Worm (Caenorhabditis elegans) whole organism, young adult: ENCODE data around the gene wrt-5.

Source experiments
- B0336.3 ChIP-seq: fragments of 200-800 bp; sonication (Bioruptor generic); IDR thresholded peaks from 2 replicates; pipeline ENCODE4 v1.3.6; 2022; ENCODE audit warnings: missing genetic modification characterization, missing compliant biosample characterization
- D2030.7 ChIP-seq: fragments of 200-800 bp; sonication (Bioruptor generic); IDR thresholded peaks from 2 replicates; pipeline ENCODE4 v1.3.6; 2022; ENCODE audit warnings: missing genetic modification reagents, missing genetic modification characterization, missing compliant biosample characterization
- F22D6.2 ChIP-seq: sonication (generic microtip); optimal IDR thresholded peaks from 2 replicates; lab custom pipeline; 2016; ENCODE audit warnings: mild to moderate bottlenecking, missing genetic modification characterization, missing compliant biosample characterization
- F33H1.4 ChIP-seq: fragments of 200-800 bp; sonication (Bioruptor generic); IDR thresholded peaks from 2 replicates; pipeline ENCODE4 v1.3.6; 2022; ENCODE audit warnings: missing genetic modification reagents, missing genetic modification characterization, missing compliant biosample characterization
- F49E8.2 ChIP-seq: sonication (generic microtip); optimal IDR thresholded peaks from 3 replicates; lab custom pipeline; 2017; ENCODE audit warnings: missing genetic modification characterization, mild to moderate bottlenecking, missing compliant biosample characterization, antibody characterized with exemption, moderate library complexity; ENCODE audit not compliant: insufficient read depth
- F55B11.4 ChIP-seq: sonication (generic microtip); optimal IDR thresholded peaks from 2 replicates; lab custom pipeline; 2016; ENCODE audit warnings: missing compliant biosample characterization, missing genetic modification characterization, borderline replicate concordance; ENCODE audit not compliant: insufficient read depth
- K11D2.4 ChIP-seq: fragments of 200-800 bp; sonication (Bioruptor generic); IDR thresholded peaks from 2 replicates; pipeline ENCODE4 v1.3.6; 2022; ENCODE audit warnings: missing genetic modification reagents, missing genetic modification characterization, missing compliant biosample characterization
- Y67H2A.10 ChIP-seq: fragments of 200-800 bp; sonication (Bioruptor generic); conservative IDR thresholded peaks from 2 replicates; pipeline ENCODE4 v1.3.6; 2022; ENCODE audit warnings: missing genetic modification reagents, missing genetic modification characterization, missing compliant biosample characterization
- ZK185.1 ChIP-seq: sonication (generic microtip); optimal IDR thresholded peaks from 2 replicates; lab custom pipeline; 2016; ENCODE audit warnings: mild to moderate bottlenecking, missing genetic modification characterization, missing compliant biosample characterization; ENCODE audit not compliant: poor library complexity, severe bottlenecking
- aptf-3 ChIP-seq: fragments of 200-800 bp; sonication (Bioruptor generic); IDR thresholded peaks from 2 replicates; pipeline ENCODE4 v1.3.6; 2022; ENCODE audit warnings: missing genetic modification characterization, missing compliant biosample characterization
- atf-7 ChIP-seq: sonication (generic microtip); optimal IDR thresholded peaks from 2 replicates; lab custom pipeline; 2017; ENCODE audit warnings: mild to moderate bottlenecking, missing genetic modification characterization, missing compliant biosample characterization
- attf-6 ChIP-seq: fragments of 200-800 bp; sonication (Bioruptor generic); IDR thresholded peaks from 2 replicates; pipeline ENCODE4 v1.3.6; 2022; ENCODE audit warnings: missing genetic modification reagents, missing genetic modification characterization, missing compliant biosample characterization
- cebp-2 ChIP-seq: fragments of 200-800 bp; sonication (Bioruptor generic); IDR thresholded peaks from 2 replicates; pipeline ENCODE4 v1.3.6; 2022; ENCODE audit warnings: missing genetic modification characterization, missing compliant biosample characterization
- ceh-27 ChIP-seq: fragments of 200-800 bp; sonication (Bioruptor generic); optimal IDR thresholded peaks from 2 replicates; lab custom pipeline; 2018; ENCODE audit warnings: mild to moderate bottlenecking, missing genetic modification characterization, moderate library complexity, missing compliant biosample characterization
- ceh-40 ChIP-seq: fragments of 200-800 bp; sonication (Bioruptor generic); IDR thresholded peaks from 2 replicates; pipeline ENCODE4 v1.3.6; 2022; ENCODE audit warnings: missing genetic modification characterization, missing compliant biosample characterization
- ceh-91 ChIP-seq: fragments of 200-800 bp; sonication (Bioruptor generic); IDR thresholded peaks from 2 replicates; pipeline ENCODE4 v1.3.6; 2022; ENCODE audit warnings: missing genetic modification reagents, missing genetic modification characterization, missing compliant biosample characterization
- die-1 ChIP-seq: sonication (generic microtip); optimal IDR thresholded peaks from 2 replicates; lab custom pipeline; 2016; ENCODE audit warnings: missing genotype, mild to moderate bottlenecking, missing genetic modification characterization, missing compliant biosample characterization
- dpl-1 ChIP-seq: fragments of 150-350 bp; optimal IDR thresholded peaks from 2 replicates; lab custom pipeline; 2014; ENCODE audit warnings: missing biosample characterization, missing genetic modification reagents, missing genetic modification characterization
- egl-18 ChIP-seq: fragments of 200-800 bp; sonication (Bioruptor generic); IDR thresholded peaks from 2 replicates; pipeline ENCODE4 v1.3.6; 2022; ENCODE audit warnings: missing genetic modification reagents, missing genetic modification characterization, missing compliant biosample characterization
- egl-44 ChIP-seq: fragments of 200-800 bp; sonication (Bioruptor generic); IDR thresholded peaks from 2 replicates; pipeline ENCODE4 v1.3.6; 2022; ENCODE audit warnings: missing genetic modification reagents, missing genetic modification characterization, missing compliant biosample characterization
- egrh-3 ChIP-seq: fragments of 200-800 bp; sonication (Bioruptor generic); IDR thresholded peaks from 2 replicates; pipeline ENCODE4 v1.3.6; 2022; ENCODE audit warnings: missing genetic modification reagents, missing genetic modification characterization, missing compliant biosample characterization
- ekl-4 ChIP-seq: fragments of 200-800 bp; sonication (Bioruptor generic); IDR thresholded peaks from 2 replicates; pipeline ENCODE4 v1.3.6; 2022; ENCODE audit warnings: missing genetic modification reagents, missing genetic modification characterization, missing compliant biosample characterization
- ets-4 ChIP-seq: fragments of 200-800 bp; sonication (Bioruptor generic); optimal IDR thresholded peaks from 2 replicates; lab custom pipeline; 2018; ENCODE audit warnings: mild to moderate bottlenecking, missing genetic modification characterization, missing compliant biosample characterization
- hlh-26 ChIP-seq: fragments of 200-800 bp; sonication (Bioruptor generic); conservative IDR thresholded peaks from 2 replicates; pipeline ENCODE4 v1.3.6; 2022; ENCODE audit warnings: missing genetic modification reagents, missing genetic modification characterization, missing compliant biosample characterization
- hmg-1.2 ChIP-seq: fragments of 200-800 bp; sonication (Bioruptor generic); IDR thresholded peaks from 2 replicates; pipeline ENCODE4 v1.3.6; 2022; ENCODE audit warnings: missing genetic modification reagents, missing genetic modification characterization, missing compliant biosample characterization
- hrde-1 ChIP-seq: sonication (generic microtip); optimal IDR thresholded peaks from 2 replicates; lab custom pipeline; 2016; ENCODE audit warnings: missing genetic modification characterization, mild to moderate bottlenecking, missing compliant biosample characterization, moderate library complexity, missing genotype, missing genetic modification reagents, borderline replicate concordance
- lag-1 ChIP-seq: fragments of 200-800 bp; sonication (Bioruptor generic); IDR thresholded peaks from 2 replicates; pipeline ENCODE4 v1.3.6; 2022; ENCODE audit warnings: missing genetic modification reagents, missing genetic modification characterization, missing compliant biosample characterization
- let-526 ChIP-seq: fragments of 200-800 bp; sonication (Bioruptor generic); IDR thresholded peaks from 2 replicates; pipeline ENCODE4 v1.3.6; 2022; ENCODE audit warnings: missing genetic modification reagents, missing genetic modification characterization, missing compliant biosample characterization
- lin-26 ChIP-seq: fragments of 200-800 bp; sonication (Bioruptor generic); IDR thresholded peaks from 2 replicates; pipeline ENCODE4 v1.3.6; 2022; ENCODE audit warnings: missing genetic modification reagents, missing genetic modification characterization, missing compliant biosample characterization
- lin-40 ChIP-seq: sonication (generic microtip); optimal IDR thresholded peaks from 2 replicates; lab custom pipeline; 2016; ENCODE audit warnings: missing genetic modification characterization, mild to moderate bottlenecking, missing compliant biosample characterization, missing genotype, missing genetic modification reagents
- lin-54 ChIP-seq: fragments of 200-800 bp; sonication (Bioruptor generic); optimal IDR thresholded peaks from 2 replicates; lab custom pipeline; 2018; ENCODE audit warnings: mild to moderate bottlenecking, missing genetic modification characterization, missing compliant biosample characterization
- lir-1 ChIP-seq: fragments of 200-800 bp; sonication (Bioruptor generic); conservative IDR thresholded peaks from 2 replicates; pipeline ENCODE4 v1.3.6; 2022; ENCODE audit warnings: missing genetic modification reagents, missing genetic modification characterization, missing compliant biosample characterization
- lsl-1 ChIP-seq: fragments of 200-800 bp; sonication (Bioruptor generic); optimal IDR thresholded peaks from 2 replicates; lab custom pipeline; 2018; ENCODE audit warnings: mild to moderate bottlenecking, missing genetic modification characterization, moderate library complexity, missing compliant biosample characterization
- madf-3 ChIP-seq: fragments of 200-800 bp; sonication (Bioruptor generic); IDR thresholded peaks from 2 replicates; pipeline ENCODE4 v1.3.6; 2022; ENCODE audit warnings: missing genetic modification reagents, missing genetic modification characterization, missing compliant biosample characterization
- madf-8 ChIP-seq: fragments of 200-800 bp; sonication (Bioruptor generic); conservative IDR thresholded peaks from 2 replicates; pipeline ENCODE4 v1.3.6; 2022; ENCODE audit warnings: missing genetic modification reagents, missing genetic modification characterization, missing compliant biosample characterization
- nhr-80 ChIP-seq: sonication (generic microtip); optimal IDR thresholded peaks from 2 replicates; lab custom pipeline; 2016; ENCODE audit warnings: missing genetic modification characterization, missing compliant biosample characterization
- pbrm-1 ChIP-seq: fragments of 200-800 bp; sonication (Bioruptor generic); IDR thresholded peaks from 2 replicates; pipeline ENCODE4 v1.3.6; 2022; ENCODE audit warnings: missing genetic modification reagents, missing genetic modification characterization, missing compliant biosample characterization
- repo-1 ChIP-seq: sonication (generic microtip); optimal IDR thresholded peaks from 2 replicates; lab custom pipeline; 2017; ENCODE audit warnings: mild to moderate bottlenecking, missing genetic modification characterization, missing compliant biosample characterization
- sdz-38 ChIP-seq: sonication (generic microtip); optimal IDR thresholded peaks from 2 replicates; lab custom pipeline; 2016; ENCODE audit warnings: missing genotype, missing genetic modification characterization, missing compliant biosample characterization
- sea-2 ChIP-seq: fragments of 200-800 bp; sonication (Bioruptor generic); IDR thresholded peaks from 2 replicates; pipeline ENCODE4 v1.3.6; 2022; ENCODE audit warnings: missing genetic modification characterization, missing compliant biosample characterization
- snpc-4 ChIP-seq, 5 experiments: fragments of 150-350 bp in 1 of 5; sonication (generic microtip) in 4 of 5; optimal IDR thresholded peaks; 2 replicates each; lab custom pipeline; 2014 to 2018; ENCODE audit warnings: missing genetic modification characterization in 5 of 5, missing biosample characterization in 3 of 5, antibody characterized with exemption in 2 of 5, mild to moderate bottlenecking in 2 of 5, missing compliant biosample characterization in 2 of 5, missing genotype in 2 of 5, moderate library complexity in 2 of 5, missing genetic modification reagents in 1 of 5
- somi-1 ChIP-seq: fragments of 200-800 bp; sonication (Bioruptor generic); optimal IDR thresholded peaks from 2 replicates; lab custom pipeline; 2018; ENCODE audit warnings: mild to moderate bottlenecking, missing genetic modification characterization, missing compliant biosample characterization
- tlf-1 ChIP-seq: fragments of 200-800 bp; sonication (Bioruptor generic); optimal IDR thresholded peaks from 2 replicates; lab custom pipeline; 2018; ENCODE audit warnings: mild to moderate bottlenecking, missing genetic modification characterization, missing compliant biosample characterization
- xnd-1 ChIP-seq: sonication (generic microtip); optimal IDR thresholded peaks from 2 replicates; lab custom pipeline; 2016; ENCODE audit warnings: missing genotype, missing genetic modification reagents, missing genetic modification characterization, missing compliant biosample characterization
- ztf-18 ChIP-seq: sonication (generic microtip); optimal IDR thresholded peaks from 2 replicates; lab custom pipeline; 2016; ENCODE audit warnings: missing genotype, mild to moderate bottlenecking, missing genetic modification characterization, missing compliant biosample characterization
- ztf-6 ChIP-seq: fragments of 200-800 bp; sonication (Bioruptor generic); IDR thresholded peaks from 2 replicates; pipeline ENCODE4 v1.3.6; 2022; ENCODE audit warnings: missing genetic modification reagents, missing genetic modification characterization, missing compliant biosample characterization

wrt-5 gene

DNA sequence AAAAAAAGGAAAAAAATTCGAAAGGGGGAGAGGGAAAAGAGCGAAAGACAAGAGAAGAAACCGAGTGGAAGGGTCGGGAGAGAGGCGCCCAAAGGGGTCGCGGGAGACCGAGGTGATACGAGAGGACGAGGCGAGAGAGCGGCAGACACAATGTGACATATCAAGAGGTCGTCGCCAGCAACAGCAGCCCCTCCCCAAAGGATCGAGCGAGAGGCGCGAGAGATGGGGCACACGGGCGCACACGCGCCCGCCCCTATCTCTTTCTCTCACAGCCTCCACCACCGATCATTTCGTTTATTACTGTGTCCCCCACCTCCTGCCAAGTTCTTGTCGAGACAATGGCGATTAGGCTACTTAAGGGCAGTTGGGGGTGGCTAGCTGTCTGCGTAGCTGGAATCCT, 23.3 kb downstream of the wrt-5 start (continued):
- TF ChIP-seq lag-1 (GFP tag; lab: Robert Waterston, UW) (no peak), F22D6.2 (tag; lab: Kevin White, UChicago) (peak; percentile 17), ztf-18 (no peak), ceh-40 (GFP tag; lab: Robert Waterston, UW) (no peak), madf-8 (GFP tag; lab: Robert Waterston, UW) (no peak), B0336.3 (GFP tag; lab: Robert Waterston, UW) (peak; percentile 34; the same call in 1 of the 2 replicates), tlf-1 (peak; percentile 9), ZK185.1 (tag; lab: Kevin White, UChicago) (no peak), xnd-1 (no peak), lin-26 (GFP tag; lab: Robert Waterston, UW) (peak; percentile 63; the same call in 1 of the 2 replicates), attf-6 (GFP tag; lab: Robert Waterston, UW) (no peak), repo-1 (tag; lab: Kevin White, UChicago) (no peak), egl-18 (GFP tag; lab: Robert Waterston, UW) (no peak), let-526 (0 out of 2 replicates have a peak, but pooled peaks have one; percentile 44), nhr-80 (tag; lab: Kevin White, UChicago) (peak; percentile 94), K11D2.4 (no peak), sdz-38 (tag; lab: Kevin White, UChicago) (no peak), egrh-3 (GFP tag; lab: Robert Waterston, UW) (peak; percentile 97), D2030.7 (no peak), ekl-4 (GFP tag; lab: Robert Waterston, UW) (0 out of 2 replicates have a peak, but pooled peaks have one; percentile 18), F55B11.4 (tag; lab: Kevin White, UChicago) (no peak), cebp-2 (no peak), die-1 (tag; lab: Kevin White, UChicago) (no peak), egl-44 (GFP tag; lab: Robert Waterston, UW) (peak; percentile 91), somi-1 (peak; percentile 14), Y67H2A.10 (no peak), madf-3 (GFP tag; lab: Robert Waterston, UW) (no peak), snpc-4 (GFP tag; optimal IDR thresholded peaks at IDR 0.05; lab: Kevin White, UChicago) (no peak), snpc-4 (tag; optimal IDR thresholded peaks at IDR 0.05; lab: Kevin White, UChicago) (peak in 3 of 4 experiments; percentile 48 to 66 (median 57))
- TF ChIP-seq, all 124 proteins: peak for 39

DNA sequence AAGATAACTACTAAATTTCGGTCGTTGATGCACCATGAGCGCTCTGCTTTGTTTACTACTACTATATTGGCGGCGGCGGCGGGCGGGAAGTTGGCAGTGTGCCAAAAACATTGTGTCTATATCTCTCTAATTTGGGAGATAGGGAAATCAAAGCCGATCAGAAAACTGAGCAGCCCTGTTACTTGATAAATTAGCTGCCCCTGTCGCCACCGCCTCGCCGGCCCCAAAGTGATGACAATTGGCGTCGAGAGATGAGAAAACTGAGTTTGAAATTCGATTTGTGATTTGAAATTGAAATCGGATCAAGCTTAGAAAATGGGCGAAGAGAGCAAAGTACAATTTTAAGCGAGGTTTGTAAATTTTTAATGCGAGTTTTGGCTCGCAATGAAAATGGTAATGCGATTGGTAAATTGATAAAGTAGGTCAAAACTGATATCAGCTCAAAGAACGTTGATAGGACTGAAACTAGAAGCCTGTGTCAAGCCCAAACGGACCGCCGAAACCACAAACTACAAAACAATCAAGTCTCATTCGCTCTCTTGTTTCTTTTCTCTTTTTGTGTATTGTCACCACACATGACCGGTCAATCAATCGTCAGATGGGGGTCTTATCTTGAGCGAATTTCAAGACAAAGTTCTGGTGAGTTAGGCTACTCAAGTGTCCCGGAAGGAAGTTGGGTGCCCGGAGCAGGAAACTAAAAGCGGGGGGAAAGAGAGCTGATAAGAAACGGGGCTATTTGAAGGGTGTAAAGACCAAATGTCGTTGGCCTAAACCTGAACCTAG, 24.1 kb downstream of the wrt-5 start:
- TF ChIP-seq lin-40 (tag; lab: Kevin White, UChicago), result no peak
- TF ChIP-seq lir-1, result no peak
- no peak for TF ChIP-seq lsl-1 (GFP tag; lab: Kevin White, UChicago)
- peak; percentile 21 for TF ChIP-seq nhr-80 (tag; lab: Kevin White, UChicago)
- TF ChIP-seq hlh-26 (GFP tag; lab: Robert Waterston, UW), result no peak
- TF ChIP-seq atf-7 (tag; lab: Kevin White, UChicago), result peak; percentile 15
- TF ChIP-seq ceh-27, result no peak
- TF ChIP-seq lag-1 (GFP tag; lab: Robert Waterston, UW), result no peak
- TF ChIP-seq ets-4, result peak; percentile 34
- no peak for TF ChIP-seq madf-8 (GFP tag; lab: Robert Waterston, UW)

DNA sequence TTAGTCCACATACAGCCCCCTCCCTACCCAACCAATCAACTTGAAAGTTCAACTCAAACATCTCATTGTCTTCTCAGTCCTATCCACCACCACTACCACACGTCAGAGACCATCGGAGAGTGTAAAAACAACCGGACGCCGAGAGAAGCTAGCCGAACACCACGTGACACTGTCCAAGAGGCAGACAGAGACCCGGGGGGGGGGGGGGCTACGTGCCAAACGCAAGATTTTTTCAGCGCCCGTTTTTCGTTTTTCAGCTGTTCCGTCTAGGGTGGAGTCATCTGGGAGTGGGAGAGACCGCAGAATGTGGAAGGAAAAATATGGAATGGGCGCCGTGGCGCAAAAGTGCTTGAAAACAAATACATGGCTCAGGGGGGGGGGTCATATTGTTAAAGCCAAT, 25.5 kb downstream of the wrt-5 start:
- TF ChIP-seq F49E8.2 (tag; lab: Kevin White, UChicago) (no peak), lin-54 (GFP tag; lab: Kevin White, UChicago) (peak; percentile 12), dpl-1 (no peak), hmg-1.2 (GFP tag; lab: Robert Waterston, UW) (peak; percentile 25; the same call in 1 of the 2 replicates), pbrm-1 (no peak), aptf-3 (GFP tag; lab: Robert Waterston, UW) (no peak), ztf-6 (GFP tag; lab: Robert Waterston, UW) (no peak), sea-2 (GFP tag; lab: Robert Waterston, UW) (no peak), F33H1.4 (GFP tag; lab: Robert Waterston, UW) (no peak), ceh-91 (GFP tag; lab: Robert Waterston, UW) (no peak), hrde-1 (no peak), lag-1 (GFP tag; lab: Robert Waterston, UW) (no peak)
